Worm (Caenorhabditis elegans) whole organism, young adult: ENCODE data around the gene rfc-1.

Experiments used
- D2030.7 ChIP-seq: fragments of 200-800 bp; sonication (Bioruptor generic); IDR thresholded peaks from 2 replicates; pipeline ENCODE4 v1.3.6; 2022; ENCODE audit warnings: missing genetic modification reagents, missing genetic modification characterization, missing compliant biosample characterization
- F10E7.11 ChIP-seq: sonication (generic microtip); optimal IDR thresholded peaks from 2 replicates; lab custom pipeline; 2017; ENCODE audit warnings: mild to moderate bottlenecking, missing genetic modification characterization, moderate library complexity, missing compliant biosample characterization
- F23B12.7 ChIP-seq: sonication (generic microtip); optimal IDR thresholded peaks from 2 replicates; lab custom pipeline; 2017; ENCODE audit warnings: missing genetic modification characterization, mild to moderate bottlenecking, missing compliant biosample characterization, antibody characterized with exemption, moderate library complexity; ENCODE audit not compliant: insufficient read depth
- F37B4.10 ChIP-seq: fragments of 200-800 bp; sonication (Bioruptor generic); IDR thresholded peaks from 2 replicates; pipeline ENCODE4 v1.3.6; 2022; ENCODE audit warnings: missing genetic modification characterization, missing compliant biosample characterization
- F39B2.1 ChIP-seq: fragments of 200-800 bp; sonication (Bioruptor generic); IDR thresholded peaks from 2 replicates; pipeline ENCODE4 v1.3.6; 2022; ENCODE audit warnings: missing genetic modification reagents, missing genetic modification characterization, missing compliant biosample characterization
- F57A8.1 ChIP-seq: fragments of 200-800 bp; sonication (Bioruptor generic); optimal IDR thresholded peaks from 2 replicates; lab custom pipeline; 2018; ENCODE audit warnings: mild to moderate bottlenecking, missing genetic modification characterization, moderate library complexity, missing compliant biosample characterization
- T26A5.8 ChIP-seq: sonication (generic microtip); optimal IDR thresholded peaks from 2 replicates; lab custom pipeline; 2016; ENCODE audit warnings: missing genetic modification characterization, missing compliant biosample characterization
- Y53F4B.3 ChIP-seq: fragments of 200-800 bp; sonication (Bioruptor generic); IDR thresholded peaks from 2 replicates; pipeline ENCODE4 v1.3.6; 2022; ENCODE audit warnings: missing genetic modification reagents, missing genetic modification characterization, missing compliant biosample characterization
- Y67H2A.10 ChIP-seq: fragments of 200-800 bp; sonication (Bioruptor generic); conservative IDR thresholded peaks from 2 replicates; pipeline ENCODE4 v1.3.6; 2022; ENCODE audit warnings: missing genetic modification reagents, missing genetic modification characterization, missing compliant biosample characterization
- Y79H2A.3 ChIP-seq: fragments of 200-800 bp; sonication (Bioruptor generic); conservative IDR thresholded peaks from 2 replicates; pipeline ENCODE4 v1.3.6; 2022; ENCODE audit warnings: missing genetic modification reagents, missing genetic modification characterization, missing compliant biosample characterization
- ZK185.1 ChIP-seq: sonication (generic microtip); optimal IDR thresholded peaks from 2 replicates; lab custom pipeline; 2016; ENCODE audit warnings: mild to moderate bottlenecking, missing genetic modification characterization, missing compliant biosample characterization; ENCODE audit not compliant: poor library complexity, severe bottlenecking
- akir-1 ChIP-seq: fragments of 200-800 bp; sonication (Bioruptor generic); optimal IDR thresholded peaks from 2 replicates; lab custom pipeline; 2018; ENCODE audit warnings: mild to moderate bottlenecking, missing genetic modification characterization, moderate library complexity, missing compliant biosample characterization
- ama-1 ChIP-seq, 3 experiments: fragments of 150-350 bp in 1 of 3; sonication (generic microtip) in 2 of 3; optimal IDR thresholded peaks; 2 replicates each; lab custom pipeline; 2014 to 2018; ENCODE audit warnings: missing biosample characterization in 2 of 3, missing genetic modification characterization in 2 of 3, missing genetic modification reagents in 2 of 3
- atf-7 ChIP-seq: sonication (generic microtip); optimal IDR thresholded peaks from 2 replicates; lab custom pipeline; 2017; ENCODE audit warnings: mild to moderate bottlenecking, missing genetic modification characterization, missing compliant biosample characterization
- ccch-3 ChIP-seq: fragments of 200-800 bp; sonication (Bioruptor generic); optimal IDR thresholded peaks from 2 replicates; lab custom pipeline; 2018; ENCODE audit warnings: mild to moderate bottlenecking, missing genetic modification characterization, missing compliant biosample characterization
- cebp-2 ChIP-seq: fragments of 200-800 bp; sonication (Bioruptor generic); IDR thresholded peaks from 2 replicates; pipeline ENCODE4 v1.3.6; 2022; ENCODE audit warnings: missing genetic modification characterization, missing compliant biosample characterization
- ceh-58 ChIP-seq: fragments of 200-800 bp; sonication (Bioruptor generic); IDR thresholded peaks from 2 replicates; pipeline ENCODE4 v1.3.6; 2022; ENCODE audit warnings: missing genetic modification characterization, missing compliant biosample characterization
- ceh-91 ChIP-seq: fragments of 200-800 bp; sonication (Bioruptor generic); IDR thresholded peaks from 2 replicates; pipeline ENCODE4 v1.3.6; 2022; ENCODE audit warnings: missing genetic modification reagents, missing genetic modification characterization, missing compliant biosample characterization
- chd-7 ChIP-seq: sonication (generic microtip); optimal IDR thresholded peaks from 2 replicates; lab custom pipeline; 2016; ENCODE audit warnings: mild to moderate bottlenecking, missing genetic modification characterization, moderate library complexity, missing compliant biosample characterization
- dpl-1 ChIP-seq: fragments of 150-350 bp; optimal IDR thresholded peaks from 2 replicates; lab custom pipeline; 2014; ENCODE audit warnings: missing biosample characterization, missing genetic modification reagents, missing genetic modification characterization
- egrh-3 ChIP-seq: fragments of 200-800 bp; sonication (Bioruptor generic); IDR thresholded peaks from 2 replicates; pipeline ENCODE4 v1.3.6; 2022; ENCODE audit warnings: missing genetic modification reagents, missing genetic modification characterization, missing compliant biosample characterization
- ekl-4 ChIP-seq: fragments of 200-800 bp; sonication (Bioruptor generic); IDR thresholded peaks from 2 replicates; pipeline ENCODE4 v1.3.6; 2022; ENCODE audit warnings: missing genetic modification reagents, missing genetic modification characterization, missing compliant biosample characterization
- hlh-26 ChIP-seq: fragments of 200-800 bp; sonication (Bioruptor generic); conservative IDR thresholded peaks from 2 replicates; pipeline ENCODE4 v1.3.6; 2022; ENCODE audit warnings: missing genetic modification reagents, missing genetic modification characterization, missing compliant biosample characterization
- hsf-1 ChIP-seq: fragments of 200-800 bp; sonication (Bioruptor generic); IDR thresholded peaks from 2 replicates; pipeline ENCODE4 v1.3.6; 2022; ENCODE audit warnings: missing genetic modification reagents, missing genetic modification characterization, missing compliant biosample characterization
- lag-1 ChIP-seq: fragments of 200-800 bp; sonication (Bioruptor generic); IDR thresholded peaks from 2 replicates; pipeline ENCODE4 v1.3.6; 2022; ENCODE audit warnings: missing genetic modification reagents, missing genetic modification characterization, missing compliant biosample characterization
- let-607 ChIP-seq, 2 experiments: fragments of 200-800 bp in 1 of 2; sonication (Bioruptor generic) in 1 of 2; sonication (generic microtip) in 1 of 2; optimal IDR thresholded peaks; 2 replicates each; lab custom pipeline; 2016 to 2018; ENCODE audit warnings: mild to moderate bottlenecking in 2 of 2, missing compliant biosample characterization in 2 of 2, missing genetic modification characterization in 2 of 2, moderate library complexity in 2 of 2, missing genotype in 1 of 2
- lin-54 ChIP-seq: fragments of 200-800 bp; sonication (Bioruptor generic); optimal IDR thresholded peaks from 2 replicates; lab custom pipeline; 2018; ENCODE audit warnings: mild to moderate bottlenecking, missing genetic modification characterization, missing compliant biosample characterization
- lir-1 ChIP-seq: fragments of 200-800 bp; sonication (Bioruptor generic); conservative IDR thresholded peaks from 2 replicates; pipeline ENCODE4 v1.3.6; 2022; ENCODE audit warnings: missing genetic modification reagents, missing genetic modification characterization, missing compliant biosample characterization
- lsy-27 ChIP-seq: sonication (generic microtip); optimal IDR thresholded peaks from 2 replicates; lab custom pipeline; 2017; ENCODE audit warnings: missing genetic modification characterization, mild to moderate bottlenecking, missing compliant biosample characterization, antibody characterized with exemption, missing genotype, borderline replicate concordance; ENCODE audit not compliant: insufficient read depth
- mel-28 ChIP-seq: sonication (generic microtip); optimal IDR thresholded peaks from 2 replicates; lab custom pipeline; 2016; ENCODE audit warnings: borderline replicate concordance, mild to moderate bottlenecking, missing genetic modification characterization, missing compliant biosample characterization
- nfya-1 ChIP-seq: sonication (generic microtip); optimal IDR thresholded peaks from 2 replicates; lab custom pipeline; 2017; ENCODE audit warnings: antibody characterized with exemption, missing compliant biosample characterization, missing genetic modification characterization, borderline replicate concordance; ENCODE audit not compliant: insufficient read depth
- nfyb-1 ChIP-seq: fragments of 200-800 bp; sonication (Bioruptor generic); IDR thresholded peaks from 2 replicates; pipeline ENCODE4 v1.3.6; 2022; ENCODE audit warnings: missing genetic modification reagents, missing genetic modification characterization, missing compliant biosample characterization
- nhr-120 ChIP-seq: fragments of 200-800 bp; sonication (Bioruptor generic); IDR thresholded peaks from 2 replicates; pipeline ENCODE4 v1.3.6; 2022; ENCODE audit warnings: missing genetic modification characterization, missing compliant biosample characterization
- pbrm-1 ChIP-seq: fragments of 200-800 bp; sonication (Bioruptor generic); IDR thresholded peaks from 2 replicates; pipeline ENCODE4 v1.3.6; 2022; ENCODE audit warnings: missing genetic modification reagents, missing genetic modification characterization, missing compliant biosample characterization
- pha-4 ChIP-seq: fragments of 150-350 bp; sonication (generic microtip); optimal IDR thresholded peaks from 2 replicates; lab custom pipeline; 2014; ENCODE audit warnings: missing biosample characterization, missing genetic modification reagents, missing genetic modification characterization
- sdz-38 ChIP-seq: sonication (generic microtip); optimal IDR thresholded peaks from 2 replicates; lab custom pipeline; 2016; ENCODE audit warnings: missing genotype, missing genetic modification characterization, missing compliant biosample characterization
- snpc-3.4 ChIP-seq: sonication (generic microtip); optimal IDR thresholded peaks from 2 replicates; lab custom pipeline; 2017; ENCODE audit warnings: missing genetic modification characterization, mild to moderate bottlenecking, missing compliant biosample characterization, antibody characterized with exemption, moderate library complexity, missing genotype, missing genetic modification reagents
- snpc-4 ChIP-seq, 5 experiments: fragments of 150-350 bp in 1 of 5; sonication (generic microtip) in 4 of 5; optimal IDR thresholded peaks; 2 replicates each; lab custom pipeline; 2014 to 2018; ENCODE audit warnings: missing genetic modification characterization in 5 of 5, missing biosample characterization in 3 of 5, antibody characterized with exemption in 2 of 5, mild to moderate bottlenecking in 2 of 5, missing compliant biosample characterization in 2 of 5, missing genotype in 2 of 5, moderate library complexity in 2 of 5, missing genetic modification reagents in 1 of 5
- somi-1 ChIP-seq: fragments of 200-800 bp; sonication (Bioruptor generic); optimal IDR thresholded peaks from 2 replicates; lab custom pipeline; 2018; ENCODE audit warnings: mild to moderate bottlenecking, missing genetic modification characterization, missing compliant biosample characterization
- sptf-2 ChIP-seq: fragments of 200-800 bp; sonication (Bioruptor generic); optimal IDR thresholded peaks from 2 replicates; lab custom pipeline; 2018; ENCODE audit warnings: mild to moderate bottlenecking, missing genetic modification characterization, missing compliant biosample characterization
- unc-62 ChIP-seq: fragments of 150-350 bp; optimal IDR thresholded peaks from 2 replicates; lab custom pipeline; 2014; ENCODE audit warnings: missing biosample characterization, missing genetic modification reagents, missing genetic modification characterization
- xnd-1 ChIP-seq: sonication (generic microtip); optimal IDR thresholded peaks from 2 replicates; lab custom pipeline; 2016; ENCODE audit warnings: missing genotype, missing genetic modification reagents, missing genetic modification characterization, missing compliant biosample characterization
- zim-3 ChIP-seq: sonication (generic microtip); optimal IDR thresholded peaks from 2 replicates; lab custom pipeline; 2017; ENCODE audit warnings: mild to moderate bottlenecking, missing genetic modification characterization, moderate library complexity, missing compliant biosample characterization
- ztf-25 ChIP-seq: fragments of 200-800 bp; sonication (Bioruptor generic); IDR thresholded peaks from 2 replicates; pipeline ENCODE4 v1.3.6; 2022; ENCODE audit warnings: missing genetic modification reagents, missing genetic modification characterization, missing compliant biosample characterization
- ztf-26 ChIP-seq: sonication (generic microtip); optimal IDR thresholded peaks from 2 replicates; lab custom pipeline; 2017; ENCODE audit warnings: missing genetic modification characterization, missing compliant biosample characterization
- ztf-6 ChIP-seq: fragments of 200-800 bp; sonication (Bioruptor generic); IDR thresholded peaks from 2 replicates; pipeline ENCODE4 v1.3.6; 2022; ENCODE audit warnings: missing genetic modification reagents, missing genetic modification characterization, missing compliant biosample characterization

rfc-1 gene

ce11 chrV:14689060-14689750, 43.4 kb upstream of the rfc-1 start, which contains the start of gene gasr-8 (continued):
- TF ChIP-seq hsf-1 (GFP tag; lab: Robert Waterston, UW) (peak; percentile 73), nfyb-1 (peak; percentile 76), ama-1 (optimal IDR thresholded peaks at IDR 0.05; lab: Kevin White, UChicago) (no peak), ama-1 (GFP tag; optimal IDR thresholded peaks at IDR 0.05; lab: Kevin White, UChicago) (peak in 1 of 2 experiments; percentile 51), Y67H2A.10 (GFP tag; lab: Robert Waterston, UW) (no peak), unc-62 (GFP tag; lab: Kevin White, UChicago) (no peak), mel-28 (tag; lab: Kevin White, UChicago) (no peak), Y53F4B.3 (GFP tag; lab: Robert Waterston, UW) (no peak), F57A8.1 (GFP tag; lab: Kevin White, UChicago) (no peak), F10E7.11 (tag; lab: Kevin White, UChicago) (no peak), F23B12.7 (peak; percentile 48), dpl-1 (no peak), ekl-4 (GFP tag; lab: Robert Waterston, UW) (peak; percentile 23; the same call in 1 of the 2 replicates), akir-1 (no peak), ccch-3 (no peak), ceh-58 (GFP tag; lab: Robert Waterston, UW) (no peak), D2030.7 (peak; percentile 63), sptf-2 (no peak), pha-4 (tag; lab: Kevin White, UChicago) (no peak), cebp-2 (GFP tag; lab: Robert Waterston, UW) (no peak), ztf-25 (GFP tag; lab: Robert Waterston, UW) (no peak), nfya-1 (no peak), hlh-26 (no peak), chd-7 (tag; lab: Kevin White, UChicago) (no peak), ztf-6 (GFP tag; lab: Robert Waterston, UW) (no peak), somi-1 (GFP tag; lab: Kevin White, UChicago) (no peak), lsy-27 (tag; lab: Kevin White, UChicago) (no peak), F39B2.1 (GFP tag; lab: Robert Waterston, UW) (no peak), egrh-3 (GFP tag; lab: Robert Waterston, UW) (no peak), Y79H2A.3 (no peak), xnd-1 (peak; percentile 64), atf-7 (tag; lab: Kevin White, UChicago) (no peak), zim-3 (tag; lab: Kevin White, UChicago) (no peak), pbrm-1 (GFP tag; lab: Robert Waterston, UW) (no peak; the same call in 1 of the 2 replicates), ceh-91 (GFP tag; lab: Robert Waterston, UW) (no peak), ztf-26 (tag; lab: Kevin White, UChicago) (no peak), lir-1 (no peak), snpc-3.4 (tag; lab: Kevin White, UChicago) (peak; percentile 29), snpc-4 (GFP tag; optimal IDR thresholded peaks at IDR 0.05; lab: Kevin White, UChicago) (no peak), snpc-4 (tag; optimal IDR thresholded peaks at IDR 0.05; lab: Kevin White, UChicago) (peak in 2 of 4 experiments; percentile 27 to 34), nhr-120 (no peak), F37B4.10 (no peak), lin-54 (GFP tag; lab: Kevin White, UChicago) (peak; percentile 26), sdz-38 (tag; lab: Kevin White, UChicago) (no peak), let-607 (tag; optimal IDR thresholded peaks at IDR 0.05; lab: Kevin White, UChicago) (no peak), ZK185.1 (tag; lab: Kevin White, UChicago) (peak; percentile 45), T26A5.8 (no peak), lag-1 (no peak)
